Worm (Caenorhabditis elegans) whole organism, L4 larva: ENCODE results near the gene F49C5.10.

Experiments
- R02D3.7 ChIP-seq: fragments of 150-350 bp; sonication (generic microtip); optimal IDR thresholded peaks from 3 replicates; lab custom pipeline; 2014; ENCODE audit warnings: missing biosample characterization, missing genetic modification characterization
- ZK546.5 ChIP-seq, 2 experiments: sonication (generic microtip); optimal IDR thresholded peaks; 2 replicates each; lab custom pipeline; 2017; ENCODE audit warnings: missing biosample characterization in 2 of 2, missing genetic modification characterization in 2 of 2
- snpc-4 ChIP-seq: fragments of 150-350 bp; optimal IDR thresholded peaks from 2 replicates; lab custom pipeline; 2014; ENCODE audit warnings: missing biosample characterization, missing genetic modification characterization
- spr-1 ChIP-seq: sonication (generic microtip); optimal IDR thresholded peaks from 2 replicates; lab custom pipeline; 2016; ENCODE audit warnings: mild to moderate bottlenecking, missing genetic modification characterization, missing compliant biosample characterization

DNA sequence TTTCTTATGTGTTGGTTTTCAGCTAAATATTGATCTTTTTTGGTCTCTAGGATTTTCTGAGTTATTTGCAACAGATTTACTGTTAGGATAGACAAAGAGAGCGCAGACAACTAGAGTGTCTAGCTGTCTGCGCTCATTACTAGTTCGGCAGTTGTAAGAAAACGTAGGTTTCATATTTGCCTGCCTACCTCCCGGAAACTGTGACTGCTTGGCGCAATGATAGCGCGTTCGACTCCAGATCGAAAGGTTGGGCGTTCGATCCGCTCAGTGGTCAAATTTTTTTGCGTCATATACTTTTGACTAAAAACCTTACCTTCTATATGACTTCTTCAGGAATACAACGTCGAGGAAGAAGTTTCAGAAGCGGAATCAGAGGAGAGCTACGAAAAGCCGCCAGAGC is 7.2 kb upstream of the F49C5.10 start:
- TF ChIP-seq snpc-4 (tag; lab: Kevin White, UChicago) (no peak), ZK546.5 (tag; optimal IDR thresholded peaks at IDR 0.05; lab: Kevin White, UChicago) (no peak), R02D3.7 (tag; lab: Kevin White, UChicago) (no peak), spr-1 (no peak)
